Worm (Caenorhabditis elegans) whole organism, midembryonic: ENCODE data around the gene T05A7.13.

ENCODE experiments used
- cog-1 ChIP-seq: sonication (generic microtip); optimal IDR thresholded peaks from 2 replicates; lab custom pipeline; 2016; ENCODE audit warnings: missing genetic modification characterization, missing compliant biosample characterization
- flt-1 ChIP-seq: fragments of 200-800 bp; sonication (Bioruptor generic); IDR thresholded peaks from 2 replicates; pipeline ENCODE4 v1.3.6; 2022; ENCODE audit warnings: missing genetic modification characterization, missing compliant biosample characterization
- klf-2 ChIP-seq: fragments of 200-800 bp; sonication (Bioruptor generic); conservative IDR thresholded peaks from 2 replicates; pipeline ENCODE4 v1.3.6; 2022; ENCODE audit warnings: missing genetic modification reagents, missing genetic modification characterization, missing compliant biosample characterization

DNA sequence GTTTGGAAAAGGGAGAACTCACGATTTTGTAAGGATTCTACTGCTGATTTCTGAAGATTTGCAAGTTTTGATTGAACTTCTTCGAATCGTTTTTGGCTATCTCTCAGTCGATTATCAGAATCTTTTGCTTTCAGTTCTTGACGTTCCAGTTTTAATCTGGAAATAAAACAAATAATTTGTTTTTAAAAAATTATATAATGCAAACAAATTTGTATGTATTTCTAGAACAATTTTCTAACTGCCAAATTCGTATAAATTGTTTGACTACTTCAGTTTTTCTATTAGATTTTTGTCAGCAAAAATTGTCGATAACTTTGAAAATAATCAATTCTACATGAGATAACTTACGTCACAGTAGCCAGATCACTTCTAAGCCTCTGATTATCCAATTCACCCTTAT is 29.7 kb downstream of the T05A7.13 start:
- TF ChIP-seq flt-1 (GFP tag; lab: Robert Waterston, UW) (no peak), klf-2 (GFP tag; lab: Robert Waterston, UW) (no peak), cog-1 (tag; lab: Kevin White, UChicago) (no peak)
